Fruit fly (Drosophila melanogaster) whole organism, embryonic: ENCODE results near the gene CG6168.

Experiments used
- CG14667 ChIP-seq: fragments of 200-800 bp; sonication (Bioruptor generic); IDR thresholded peaks from 2 replicates; pipeline ENCODE4 v1.3.6; 2022; ENCODE audit warnings: missing biosample characterization, missing genetic modification characterization
- CG14860 ChIP-seq: fragments of 200-800 bp; sonication (Bioruptor generic); IDR thresholded peaks from 3 replicates; pipeline ENCODE4 v1.3.6; 2022; ENCODE audit warnings: missing biosample characterization, missing genetic modification characterization; ENCODE audit not compliant: partially characterized antibody
- CG15073 ChIP-seq: fragments of 200-800 bp; sonication (Bioruptor generic); optimal IDR thresholded peaks from 2 replicates; lab custom pipeline; 2016; ENCODE audit warnings: missing biosample characterization, missing genetic modification characterization
- CG16863 ChIP-seq: fragments of 200-800 bp; sonication (Bioruptor generic); optimal IDR thresholded peaks from 3 replicates; lab custom pipeline; 2016; ENCODE audit warnings: missing biosample characterization, missing genetic modification characterization
- CG17359 ChIP-seq: fragments of 200-800 bp; sonication (Bioruptor generic); optimal IDR thresholded peaks from 3 replicates; lab custom pipeline; 2018; ENCODE audit warnings: missing biosample characterization, mild to moderate bottlenecking, missing genetic modification characterization, moderate library complexity
- CG17361 ChIP-seq: fragments of 200-800 bp; sonication (Bioruptor generic); IDR thresholded peaks from 3 replicates; pipeline ENCODE4 v1.3.6; 2022; ENCODE audit warnings: missing biosample characterization, missing genetic modification characterization
- CG18599 ChIP-seq: fragments of 200-800 bp; sonication (Bioruptor generic); optimal IDR thresholded peaks from 3 replicates; lab custom pipeline; 2017; ENCODE audit warnings: missing biosample characterization, missing genetic modification characterization, mild to moderate bottlenecking, moderate library complexity, missing genetic modification reagents
- CG4404 ChIP-seq: fragments of 200-800 bp; sonication (Bioruptor generic); IDR thresholded peaks from 2 replicates; pipeline ENCODE4 v1.3.6; 2022; ENCODE audit warnings: missing biosample characterization, missing genetic modification characterization
- CG4424 ChIP-seq: fragments of 200-800 bp; sonication (Bioruptor generic); optimal IDR thresholded peaks from 3 replicates; lab custom pipeline; 2016; ENCODE audit warnings: missing biosample characterization, missing genetic modification characterization
- CG6254 ChIP-seq: fragments of 200-800 bp; sonication (Bioruptor generic); optimal IDR thresholded peaks from 3 replicates; lab custom pipeline; 2017; ENCODE audit warnings: mild to moderate bottlenecking, missing biosample characterization, missing genetic modification reagents, missing genetic modification characterization
- CG6689 ChIP-seq: fragments of 200-800 bp; sonication (Bioruptor generic); IDR thresholded peaks from 2 replicates; pipeline ENCODE4 v1.3.6; 2022; ENCODE audit warnings: missing biosample characterization, missing genetic modification characterization
- CG7357 ChIP-seq: fragments of 200-800 bp; sonication (Bioruptor generic); IDR thresholded peaks from 3 replicates; pipeline ENCODE4 v1.3.6; 2022; ENCODE audit warnings: missing biosample characterization, missing genetic modification characterization
- CG7928 ChIP-seq: fragments of 200-800 bp; sonication (Bioruptor generic); optimal IDR thresholded peaks from 2 replicates; lab custom pipeline; 2017; ENCODE audit warnings: missing biosample characterization, mild to moderate bottlenecking, missing genetic modification characterization
- CG7963 ChIP-seq: fragments of 200-800 bp; sonication (Bioruptor generic); IDR thresholded peaks from 3 replicates; pipeline ENCODE4 v1.3.6; 2022; ENCODE audit warnings: missing biosample characterization, missing genetic modification characterization; ENCODE audit not compliant: partially characterized antibody
- CG8359 ChIP-seq: fragments of 200-800 bp; sonication (Bioruptor generic); optimal IDR thresholded peaks from 2 replicates; lab custom pipeline; 2017; ENCODE audit warnings: missing biosample characterization, mild to moderate bottlenecking, missing genetic modification characterization, borderline replicate concordance
- CG8944 ChIP-seq: fragments of 200-800 bp; sonication (Bioruptor generic); optimal IDR thresholded peaks from 3 replicates; lab custom pipeline; 2016; ENCODE audit warnings: missing biosample characterization, missing genetic modification characterization
- Dbx ChIP-seq: fragments of 200-800 bp; sonication (Bioruptor generic); IDR thresholded peaks from 3 replicates; pipeline ENCODE4 v1.3.6; 2022; ENCODE audit warnings: missing biosample characterization, missing genetic modification characterization
- Dref ChIP-seq: fragments of 200-800 bp; sonication (Bioruptor generic); IDR thresholded peaks from 2 replicates; pipeline ENCODE4 v1.3.6; 2022; ENCODE audit warnings: missing biosample characterization, missing genetic modification characterization
- GATAe ChIP-seq: fragments of 200-800 bp; sonication (Bioruptor generic); conservative IDR thresholded peaks from 2 replicates; pipeline ENCODE4 v1.3.6; 2022; ENCODE audit warnings: missing biosample characterization, missing genetic modification characterization
- Oli ChIP-seq: fragments of 200-800 bp; sonication (Bioruptor generic); optimal IDR thresholded peaks from 2 replicates; lab custom pipeline; 2018; ENCODE audit warnings: missing biosample characterization, mild to moderate bottlenecking, missing genetic modification characterization, moderate library complexity
- Rfx ChIP-seq: fragments of 200-800 bp; sonication (Bioruptor generic); IDR thresholded peaks from 2 replicates; pipeline ENCODE4 v1.3.6; 2022; ENCODE audit warnings: missing biosample characterization, missing genetic modification characterization
- Sox100B ChIP-seq: fragments of 200-800 bp; sonication (Bioruptor generic); optimal IDR thresholded peaks from 3 replicates; lab custom pipeline; 2018; ENCODE audit warnings: missing biosample characterization, mild to moderate bottlenecking, missing genetic modification characterization
- TFAM ChIP-seq: fragments of 200-800 bp; sonication (Bioruptor generic); optimal IDR thresholded peaks from 2 replicates; lab custom pipeline; 2017; ENCODE audit warnings: missing biosample characterization, missing genetic modification characterization, inconsistent platforms
- YL-1 ChIP-seq: fragments of 200-800 bp; sonication (Bioruptor generic); optimal IDR thresholded peaks from 3 replicates; lab custom pipeline; 2017; ENCODE audit warnings: missing biosample characterization, mild to moderate bottlenecking, missing genetic modification characterization
- ato ChIP-seq: fragments of 200-800 bp; sonication (Bioruptor generic); IDR thresholded peaks from 2 replicates; pipeline ENCODE4 v1.3.6; 2022; ENCODE audit warnings: missing biosample characterization, missing genetic modification characterization; ENCODE audit not compliant: partially characterized antibody
- az2 ChIP-seq: fragments of 200-800 bp; sonication (Bioruptor generic); optimal IDR thresholded peaks from 3 replicates; lab custom pipeline; 2016; ENCODE audit warnings: missing biosample characterization, missing genetic modification characterization
- bab2 ChIP-seq: fragments of 200-800 bp; sonication (Bioruptor generic); optimal IDR thresholded peaks from 2 replicates; lab custom pipeline; 2016; ENCODE audit warnings: missing biosample characterization, missing genetic modification characterization
- cad ChIP-seq: fragments of >200 bp; optimal IDR thresholded peaks from 2 replicates; lab custom pipeline; 2017; ENCODE audit warnings: missing biosample characterization, missing genetic modification characterization
- croc ChIP-seq: fragments of 200-800 bp; sonication (Bioruptor generic); conservative IDR thresholded peaks from 3 replicates; pipeline ENCODE4 v1.3.6; 2022; ENCODE audit warnings: missing biosample characterization, missing genetic modification characterization
- danr ChIP-seq: fragments of 200-800 bp; sonication (Bioruptor generic); IDR thresholded peaks from 2 replicates; pipeline ENCODE4 v1.3.6; 2022; ENCODE audit warnings: missing biosample characterization, missing genetic modification characterization
- dimm ChIP-seq: fragments of 200-800 bp; sonication (Bioruptor generic); IDR thresholded peaks from 2 replicates; pipeline ENCODE4 v1.3.6; 2022; ENCODE audit warnings: missing biosample characterization, missing genetic modification characterization
- disco-r ChIP-seq: fragments of 200-800 bp; sonication (Bioruptor generic); optimal IDR thresholded peaks from 2 replicates; lab custom pipeline; 2016; ENCODE audit warnings: missing biosample characterization, missing genetic modification characterization
- dm ChIP-seq: fragments of 200-800 bp; sonication (Bioruptor generic); optimal IDR thresholded peaks from 3 replicates; lab custom pipeline; 2016; ENCODE audit warnings: missing biosample characterization, missing genetic modification characterization
- en ChIP-seq: fragments of 200-800 bp; sonication (Bioruptor generic); optimal IDR thresholded peaks from 2 replicates; lab custom pipeline; 2016; ENCODE audit warnings: missing biosample characterization, missing genetic modification characterization
- gt ChIP-seq: fragments of 200-800 bp; sonication (Bioruptor generic); IDR thresholded peaks from 2 replicates; pipeline ENCODE4 v1.3.6; 2022; ENCODE audit warnings: missing biosample characterization, missing genetic modification characterization
- hkb ChIP-seq, 2 experiments: fragments of 200-800 bp in 1 of 2; fragments of >200 bp in 1 of 2; sonication (Bioruptor generic) in 1 of 2; IDR thresholded peaks in 1 of 2; optimal IDR thresholded peaks in 1 of 2; 2 replicates each; pipeline versions ENCODE4 v1.3.6 to Lab custom; 2017 to 2022; ENCODE audit warnings: missing biosample characterization in 1 of 2, missing genetic modification characterization in 1 of 2
- lbe ChIP-seq: fragments of 200-800 bp; sonication (Bioruptor generic); optimal IDR thresholded peaks from 2 replicates; lab custom pipeline; 2016; ENCODE audit warnings: missing biosample characterization, mild to moderate bottlenecking, missing genetic modification characterization
- mirr ChIP-seq: fragments of 200-800 bp; sonication (Bioruptor generic); optimal IDR thresholded peaks from 3 replicates; lab custom pipeline; 2018; ENCODE audit warnings: missing biosample characterization, mild to moderate bottlenecking, missing genetic modification characterization
- nerfin-1 ChIP-seq: fragments of 200-800 bp; sonication (Bioruptor generic); optimal IDR thresholded peaks from 3 replicates; lab custom pipeline; 2019; ENCODE audit warnings: missing biosample characterization, mild to moderate bottlenecking, missing genetic modification characterization, moderate library complexity
- nmo ChIP-seq: fragments of 200-800 bp; sonication (Bioruptor generic); optimal IDR thresholded peaks from 2 replicates; lab custom pipeline; 2018; ENCODE audit warnings: missing biosample characterization, mild to moderate bottlenecking, missing genetic modification characterization, moderate library complexity
- onecut ChIP-seq: fragments of 200-800 bp; sonication (Bioruptor generic); IDR thresholded peaks from 2 replicates; pipeline ENCODE4 v1.3.6; 2022; ENCODE audit warnings: missing biosample characterization, missing genetic modification characterization
- pb ChIP-seq: fragments of 200-800 bp; sonication (Bioruptor generic); optimal IDR thresholded peaks from 3 replicates; lab custom pipeline; 2016; ENCODE audit warnings: missing biosample characterization, missing genetic modification characterization
- row ChIP-seq: fragments of 200-800 bp; sonication (Bioruptor generic); IDR thresholded peaks from 3 replicates; pipeline ENCODE4 v1.3.6; 2022; ENCODE audit warnings: missing biosample characterization, missing genetic modification characterization
- sens ChIP-seq: fragments of 200-800 bp; sonication (Bioruptor generic); peaks from one replicate; lab custom pipeline; 2016; ENCODE audit warnings: missing biosample characterization, missing genetic modification characterization
- seq ChIP-seq: fragments of 200-800 bp; sonication (Bioruptor generic); IDR thresholded peaks from 2 replicates; pipeline ENCODE4 v1.3.6; 2022; ENCODE audit warnings: missing biosample characterization, missing genetic modification characterization
- tgo ChIP-seq: fragments of 200-800 bp; sonication (Bioruptor generic); IDR thresholded peaks from 3 replicates; pipeline ENCODE4 v1.3.6; 2022; ENCODE audit warnings: missing biosample characterization, missing genetic modification characterization
- tio ChIP-seq: fragments of 200-800 bp; sonication (Bioruptor generic); optimal IDR thresholded peaks from 2 replicates; lab custom pipeline; 2017; ENCODE audit warnings: missing biosample characterization, missing genetic modification characterization, inconsistent platforms
- unpg ChIP-seq: fragments of 200-800 bp; sonication (Bioruptor generic); optimal IDR thresholded peaks from 3 replicates; lab custom pipeline; 2018; ENCODE audit warnings: missing biosample characterization, mild to moderate bottlenecking, missing genetic modification characterization, moderate library complexity
- vvl ChIP-seq: fragments of 200-800 bp; sonication (Bioruptor generic); IDR thresholded peaks from 2 replicates; pipeline ENCODE4 v1.3.6; 2022; ENCODE audit warnings: missing biosample characterization, missing genetic modification characterization
- zen2 ChIP-seq: fragments of 200-800 bp; sonication (Bioruptor generic); IDR thresholded peaks from 3 replicates; pipeline ENCODE4 v1.3.6; 2022; ENCODE audit warnings: missing biosample characterization, missing genetic modification characterization; ENCODE audit not compliant: partially characterized antibody

CG6168 gene

DNA sequence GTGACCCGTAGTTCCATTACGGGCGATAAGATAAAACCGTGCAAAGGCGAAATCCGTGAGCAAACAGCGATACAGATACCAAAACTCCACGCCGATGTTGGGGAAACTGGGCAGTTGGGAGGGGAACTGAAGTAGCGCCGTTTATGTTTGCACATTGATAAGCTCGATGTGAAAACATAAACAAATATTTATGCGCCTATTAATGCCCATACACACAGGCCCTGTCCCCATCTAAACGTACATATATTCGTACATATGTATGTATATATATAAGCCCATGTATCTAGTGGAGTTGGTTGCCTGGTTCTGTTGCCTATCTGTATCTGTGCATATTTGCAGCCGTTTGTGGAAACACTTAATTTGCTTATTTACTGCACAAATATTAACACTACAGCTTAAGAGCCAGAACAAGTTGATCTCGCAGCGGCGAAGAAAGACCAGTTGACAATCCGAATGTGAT lies 32.8 kb upstream of the CG6168 start (continued):
- TF ChIP-seq YL-1 = peak; percentile 71
- TF ChIP-seq CG16863 (GFP tag; lab: Kevin White, UChicago) = peak; percentile 48
- no peak for TF ChIP-seq CG6689
- peak; percentile 31 for TF ChIP-seq lbe (GFP tag; lab: Kevin White, UChicago)
- TF ChIP-seq tgo (GFP tag; lab: Robert Waterston, UW) = peak; percentile 39; the same call in 1 of the 3 replicates
- TF ChIP-seq cad (GFP tag; lab: Kevin White, UChicago) = no peak
- peak; percentile 95 for TF ChIP-seq sens (GFP tag; lab: Kevin White, UChicago)
- peak; percentile 32 for TF ChIP-seq nmo (GFP tag; lab: Kevin White, UChicago)
- TF ChIP-seq CG8359 (GFP tag; lab: Kevin White, UChicago) = peak; percentile 76
- no peak for TF ChIP-seq dm (GFP tag; lab: Kevin White, UChicago)
- no peak for TF ChIP-seq CG14667 (GFP tag; lab: Robert Waterston, UW)
- TF ChIP-seq CG18599 (GFP tag; lab: Kevin White, UChicago) = peak; percentile 82
- TF ChIP-seq onecut (GFP tag; lab: Robert Waterston, UW) = peak; percentile 64; the same call in 1 of the 2 replicates
- peak; percentile 71 for TF ChIP-seq nerfin-1 (tag; lab: Kevin White, UChicago)
- peak; percentile 84 for TF ChIP-seq mirr (GFP tag; lab: Kevin White, UChicago)
- TF ChIP-seq CG15073 (GFP tag; lab: Kevin White, UChicago) = no peak
- TF ChIP-seq seq = peak; percentile 61; the same call in 1 of the 2 replicates
- peak; percentile 68 for TF ChIP-seq bab2 (GFP tag; lab: Kevin White, UChicago)
- no peak for TF ChIP-seq dimm (GFP tag; lab: Robert Waterston, UW)
- TF ChIP-seq CG7928 (GFP tag; lab: Kevin White, UChicago) = peak; percentile 59
- TF ChIP-seq disco-r (GFP tag; lab: Kevin White, UChicago) = peak; percentile 46
- TF ChIP-seq en = no peak
- TF ChIP-seq ato (GFP tag; lab: Robert Waterston, UW) = no peak
- TF ChIP-seq Dref = no peak
- TF ChIP-seq CG7963 (GFP tag; lab: Robert Waterston, UW) = no peak
- TF ChIP-seq Oli (tag; lab: Kevin White, UChicago) = peak; percentile 48
- peak; percentile 5 for TF ChIP-seq tio
- no peak for TF ChIP-seq zen2 (GFP tag; lab: Robert Waterston, UW)
- TF ChIP-seq TFAM (GFP tag; lab: Kevin White, UChicago) = peak; percentile 57
- no peak for TF ChIP-seq az2
- TF ChIP-seq Sox100B = peak; percentile 86
- TF ChIP-seq Dbx (GFP tag; lab: Robert Waterston, UW) = 0 out of 3 replicates have a peak, but pooled peaks have one; percentile 50
- no peak for TF ChIP-seq croc (GFP tag; lab: Robert Waterston, UW)
- TF ChIP-seq CG4424 (GFP tag; lab: Kevin White, UChicago) = peak; percentile 42
- no peak for TF ChIP-seq gt (GFP tag; lab: Robert Waterston, UW)
- TF ChIP-seq row (GFP tag; lab: Robert Waterston, UW) = no peak
- no peak for TF ChIP-seq CG14860 (GFP tag; lab: Robert Waterston, UW)
- 0 out of 3 replicates have a peak, but pooled peaks have one; percentile 23 for TF ChIP-seq CG7357 (GFP tag; lab: Robert Waterston, UW)
- peak; percentile 30; the same call in 1 of the 2 replicates for TF ChIP-seq Rfx (GFP tag; lab: Robert Waterston, UW)
- TF ChIP-seq pb (GFP tag; lab: Kevin White, UChicago) = peak; percentile 24
- peak; percentile 3 for TF ChIP-seq CG8944 (GFP tag; lab: Kevin White, UChicago)
- peak; percentile 71 for TF ChIP-seq vvl (GFP tag; lab: Robert Waterston, UW)
- TF ChIP-seq GATAe = peak; percentile 92
- peak; percentile 80 for TF ChIP-seq CG17359
- TF ChIP-seq CG4404 = no peak
- no peak for TF ChIP-seq hkb (optimal IDR thresholded peaks at IDR 0.05; lab: Kevin White, UChicago)
- TF ChIP-seq hkb (GFP tag; IDR thresholded peaks at IDR 0.05; lab: Robert Waterston, UW) = peak; percentile 76
- TF ChIP-seq CG17361 (GFP tag; lab: Robert Waterston, UW) = peak; percentile 70; the same call in 1 of the 3 replicates
- peak; percentile 81 for TF ChIP-seq CG6254 (GFP tag; lab: Kevin White, UChicago)
- peak; percentile 77 for TF ChIP-seq unpg
- 0 out of 2 replicates have a peak, but pooled peaks have one; percentile 43 for TF ChIP-seq danr
